Worm (Caenorhabditis elegans) whole organism, mixed stage, embryonic: ENCODE measurements around the gene pzf-1.

Experiments used
- M03D4.4 ChIP-seq: sonication (generic microtip); optimal IDR thresholded peaks from 2 replicates; lab custom pipeline; 2017; ENCODE audit warnings: mild to moderate bottlenecking, missing genetic modification characterization, missing compliant biosample characterization
- bed-3 ChIP-seq: fragments of 200-800 bp; sonication (Bioruptor generic); optimal IDR thresholded peaks from 3 replicates; lab custom pipeline; 2018; ENCODE audit warnings: mild to moderate bottlenecking, missing genetic modification characterization, moderate library complexity, missing compliant biosample characterization
- blmp-1 ChIP-seq: fragments of 150-350 bp; optimal IDR thresholded peaks from 2 replicates; lab custom pipeline; 2014; ENCODE audit warnings: missing biosample characterization, missing genetic modification characterization
- ceh-39 ChIP-seq: fragments of 150-350 bp; optimal IDR thresholded peaks from 2 replicates; lab custom pipeline; 2014; ENCODE audit warnings: missing biosample characterization, missing genetic modification characterization
- ceh-43 ChIP-seq: fragments of 200-800 bp; sonication (Bioruptor generic); optimal IDR thresholded peaks from 2 replicates; lab custom pipeline; 2018; ENCODE audit warnings: mild to moderate bottlenecking, missing genetic modification characterization, moderate library complexity, missing compliant biosample characterization
- ceh-83 ChIP-seq: fragments of 200-800 bp; sonication (Bioruptor generic); optimal IDR thresholded peaks from 2 replicates; lab custom pipeline; 2018; ENCODE audit warnings: mild to moderate bottlenecking, missing genetic modification characterization, missing compliant biosample characterization
- ces-1 ChIP-seq: fragments of 150-350 bp; optimal IDR thresholded peaks from 2 replicates; lab custom pipeline; 2014; ENCODE audit warnings: missing biosample characterization, missing genetic modification reagents, missing genetic modification characterization
- cnd-1 ChIP-seq: fragments of 200-800 bp; sonication (Bioruptor generic); optimal IDR thresholded peaks from 2 replicates; lab custom pipeline; 2018; ENCODE audit warnings: mild to moderate bottlenecking, missing genetic modification characterization, missing compliant biosample characterization
- drap-1 ChIP-seq: fragments of 200-800 bp; sonication (Bioruptor generic); optimal IDR thresholded peaks from 3 replicates; lab custom pipeline; 2018; ENCODE audit warnings: mild to moderate bottlenecking, missing genetic modification characterization, missing compliant biosample characterization
- elt-1 ChIP-seq: sonication (generic microtip); optimal IDR thresholded peaks from 2 replicates; lab custom pipeline; 2017; ENCODE audit warnings: missing genetic modification characterization, mild to moderate bottlenecking, missing compliant biosample characterization, antibody characterized with exemption, moderate library complexity, borderline replicate concordance; ENCODE audit not compliant: insufficient read depth
- elt-3 ChIP-seq: fragments of 150-350 bp; optimal IDR thresholded peaks from 2 replicates; lab custom pipeline; 2014; ENCODE audit warnings: missing biosample characterization, missing genetic modification characterization
- flh-1 ChIP-seq: fragments of 200-800 bp; sonication (Bioruptor generic); optimal IDR thresholded peaks from 2 replicates; lab custom pipeline; 2018; ENCODE audit warnings: mild to moderate bottlenecking, missing genetic modification characterization, moderate library complexity, missing compliant biosample characterization
- hlh-1 ChIP-seq: fragments of 150-350 bp; optimal IDR thresholded peaks from 2 replicates; lab custom pipeline; 2014; ENCODE audit warnings: missing biosample characterization, missing genetic modification reagents, missing genetic modification characterization
- lin-13 ChIP-seq: fragments of 150-350 bp; optimal IDR thresholded peaks from 2 replicates; lab custom pipeline; 2014; ENCODE audit warnings: missing biosample characterization, missing genetic modification characterization
- lin-32 ChIP-seq: fragments of 200-800 bp; sonication (Bioruptor generic); optimal IDR thresholded peaks from 2 replicates; lab custom pipeline; 2018; ENCODE audit warnings: mild to moderate bottlenecking, missing genetic modification characterization, missing compliant biosample characterization
- lsy-2 ChIP-seq: fragments of 150-350 bp; optimal IDR thresholded peaks from 2 replicates; lab custom pipeline; 2014; ENCODE audit warnings: missing biosample characterization, missing genetic modification characterization
- mab-5 ChIP-seq: fragments of 150-350 bp; optimal IDR thresholded peaks from 2 replicates; lab custom pipeline; 2014; ENCODE audit warnings: missing biosample characterization, missing genetic modification characterization
- mep-1 ChIP-seq: fragments of 150-350 bp; optimal IDR thresholded peaks from 2 replicates; lab custom pipeline; 2017; ENCODE audit warnings: missing biosample characterization, missing genetic modification reagents, missing genetic modification characterization, inconsistent platforms
- mls-2 ChIP-seq: sonication (generic microtip); optimal IDR thresholded peaks from 2 replicates; lab custom pipeline; 2016; ENCODE audit warnings: mild to moderate bottlenecking, missing genetic modification characterization, moderate library complexity, missing compliant biosample characterization
- nhr-2 ChIP-seq: fragments of 150-350 bp; optimal IDR thresholded peaks from 2 replicates; lab custom pipeline; 2014; ENCODE audit warnings: missing biosample characterization, missing genetic modification characterization
- nhr-237 ChIP-seq: fragments of 150-350 bp; optimal IDR thresholded peaks from 2 replicates; lab custom pipeline; 2014; ENCODE audit warnings: missing biosample characterization, missing genetic modification characterization
- nhr-76 ChIP-seq: sonication (generic microtip); optimal IDR thresholded peaks from 2 replicates; lab custom pipeline; 2017; ENCODE audit warnings: missing biosample characterization, missing genetic modification characterization
- pha-4 ChIP-seq: fragments of 150-350 bp; optimal IDR thresholded peaks from 2 replicates; lab custom pipeline; 2018; ENCODE audit warnings: missing biosample characterization, missing genetic modification reagents, missing genetic modification characterization
- sem-2 ChIP-seq: fragments of 200-800 bp; sonication (Bioruptor generic); optimal IDR thresholded peaks from 2 replicates; lab custom pipeline; 2018; ENCODE audit warnings: mild to moderate bottlenecking, missing genetic modification characterization, missing compliant biosample characterization
- snpc-4 ChIP-seq: fragments of 150-350 bp; optimal IDR thresholded peaks from 2 replicates; lab custom pipeline; 2014; ENCODE audit warnings: missing biosample characterization, missing genetic modification characterization
- sptf-1 ChIP-seq: sonication (generic microtip); optimal IDR thresholded peaks from 2 replicates; lab custom pipeline; 2017; ENCODE audit warnings: mild to moderate bottlenecking, missing genetic modification characterization, moderate library complexity, missing compliant biosample characterization
- tbx-8 ChIP-seq: fragments of 200-800 bp; sonication (Bioruptor generic); optimal IDR thresholded peaks from 2 replicates; lab custom pipeline; 2018; ENCODE audit warnings: mild to moderate bottlenecking, missing genetic modification characterization, moderate library complexity, missing compliant biosample characterization
- unc-120 ChIP-seq: sonication (generic microtip); optimal IDR thresholded peaks from 2 replicates; lab custom pipeline; 2017; ENCODE audit warnings: missing genetic modification characterization, missing compliant biosample characterization; ENCODE audit not compliant: poor library complexity, severe bottlenecking
- unc-39 ChIP-seq: fragments of 150-350 bp; optimal IDR thresholded peaks from 2 replicates; lab custom pipeline; 2014; ENCODE audit warnings: missing biosample characterization, missing genetic modification characterization
- unc-62 ChIP-seq: fragments of 150-350 bp; optimal IDR thresholded peaks from 2 replicates; lab custom pipeline; 2014; ENCODE audit warnings: missing biosample characterization, missing genetic modification reagents, missing genetic modification characterization
- zip-8 ChIP-seq: fragments of 150-350 bp; optimal IDR thresholded peaks from 2 replicates; lab custom pipeline; 2014; ENCODE audit warnings: missing biosample characterization, missing genetic modification characterization

The pzf-1 gene

DNA sequence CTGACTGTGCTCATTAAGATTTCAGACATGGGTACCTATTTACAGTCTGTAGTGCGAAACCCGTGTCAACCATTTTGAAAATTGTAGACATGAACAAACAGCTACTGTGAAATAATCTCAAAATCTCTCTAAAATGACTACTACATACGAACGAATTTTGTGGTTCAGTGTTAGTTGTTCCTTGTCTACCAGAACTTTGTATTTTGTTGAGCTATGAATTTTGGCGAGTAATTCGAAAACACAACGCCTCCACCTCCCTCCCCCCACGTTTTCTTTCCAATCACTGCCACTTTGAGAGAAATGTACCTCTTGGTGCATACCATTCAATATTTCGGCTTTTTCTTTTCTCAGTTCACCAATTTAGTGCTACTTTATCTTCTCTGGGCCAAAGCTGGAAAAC lies 35.5 kb downstream of the pzf-1 start, which contains the start of gene T06C12.11:
T06C12.11 (plus strand) TSS at position 301 of the 400 bp plus-strand sequence.
- TF ChIP-seq elt-3 (tag; lab: Kevin White, UChicago) = no peak
- TF ChIP-seq M03D4.4 (tag; lab: Kevin White, UChicago) = no peak
- TF ChIP-seq cnd-1 (tag; lab: Kevin White, UChicago) = no peak
- TF ChIP-seq ceh-43 (GFP tag; lab: Kevin White, UChicago) = no peak
- no peak for TF ChIP-seq hlh-1
- TF ChIP-seq tbx-8 (GFP tag; lab: Kevin White, UChicago) = no peak
- TF ChIP-seq mab-5 = no peak
- no peak for TF ChIP-seq zip-8
- no peak for TF ChIP-seq drap-1 (GFP tag; lab: Kevin White, UChicago)
- no peak for TF ChIP-seq nhr-76 (tag; lab: Kevin White, UChicago)
- no peak for TF ChIP-seq sptf-1
- TF ChIP-seq unc-39 (tag; lab: Kevin White, UChicago) = no peak
- TF ChIP-seq lin-32 (GFP tag; lab: Kevin White, UChicago) = no peak
- no peak for TF ChIP-seq nhr-2
- TF ChIP-seq blmp-1 = no peak
- TF ChIP-seq ces-1 (GFP tag; lab: Kevin White, UChicago) = no peak
- TF ChIP-seq mls-2 (tag; lab: Kevin White, UChicago) = no peak
- TF ChIP-seq elt-1 (tag; lab: Kevin White, UChicago) = no peak
- TF ChIP-seq sem-2 = no peak
- TF ChIP-seq lin-13 (tag; lab: Kevin White, UChicago) = no peak

DNA sequence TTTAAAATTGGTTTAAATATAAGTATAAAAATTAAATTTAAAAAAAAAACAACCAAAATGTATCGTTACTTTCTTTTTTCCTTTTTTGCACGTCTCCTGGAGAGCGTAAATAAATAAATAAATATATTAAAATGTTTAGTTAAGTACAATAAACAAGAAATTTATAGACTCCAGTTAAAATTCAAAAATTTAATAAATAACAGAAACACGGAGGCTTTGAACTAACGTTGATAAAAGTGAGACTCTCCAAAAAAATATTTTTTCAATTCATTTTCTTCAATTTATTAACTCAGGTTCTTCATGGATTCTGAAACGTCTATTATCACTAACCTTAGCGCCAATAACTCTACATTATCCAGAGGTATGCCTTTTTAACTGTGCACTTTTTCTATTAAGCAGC lies 36.5 kb downstream of the pzf-1 start, which contains the start of gene T06C12.12:
T06C12.12 (plus strand) TSS at position 301 of the 400 bp plus-strand sequence.
- TF ChIP-seq hlh-1 (no peak), blmp-1 (no peak), ces-1 (GFP tag; lab: Kevin White, UChicago) (no peak), sptf-1 (no peak), nhr-2 (no peak), flh-1 (GFP tag; lab: Kevin White, UChicago) (no peak), unc-120 (tag; lab: Kevin White, UChicago) (no peak), nhr-237 (tag; lab: Kevin White, UChicago) (no peak), tbx-8 (GFP tag; lab: Kevin White, UChicago) (no peak), drap-1 (GFP tag; lab: Kevin White, UChicago) (no peak), lin-13 (tag; lab: Kevin White, UChicago) (no peak), bed-3 (no peak), elt-1 (tag; lab: Kevin White, UChicago) (no peak)

DNA sequence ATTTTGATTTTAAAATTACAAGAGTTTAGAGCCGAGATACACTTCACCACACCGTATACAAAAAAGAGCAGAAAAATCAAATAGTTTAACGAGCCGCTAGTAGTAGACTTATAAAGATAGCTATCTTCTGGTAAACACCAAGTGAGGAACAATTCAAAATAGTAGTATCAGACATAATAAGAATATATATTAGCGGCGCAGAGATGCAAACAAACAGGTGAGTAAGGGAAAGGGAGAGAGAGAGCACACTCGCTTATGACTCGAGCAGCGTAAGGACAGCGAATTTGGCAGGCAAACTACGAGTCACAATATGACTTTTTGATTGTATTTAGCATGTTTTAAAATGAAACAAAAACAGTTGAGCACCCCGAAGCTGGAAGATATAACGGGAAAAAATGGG lies 36.9 kb downstream of the pzf-1 start:
- TF ChIP-seq mls-2 (tag; lab: Kevin White, UChicago) (no peak), unc-62 (no peak), lin-32 (GFP tag; lab: Kevin White, UChicago) (no peak), elt-1 (tag; lab: Kevin White, UChicago) (no peak), ceh-43 (GFP tag; lab: Kevin White, UChicago) (no peak), snpc-4 (tag; lab: Kevin White, UChicago) (no peak), elt-3 (tag; lab: Kevin White, UChicago) (no peak), nhr-2 (no peak), lin-13 (tag; lab: Kevin White, UChicago) (no peak), unc-120 (tag; lab: Kevin White, UChicago) (no peak), blmp-1 (no peak), drap-1 (GFP tag; lab: Kevin White, UChicago) (no peak), pha-4 (tag; lab: Kevin White, UChicago) (no peak)

DNA sequence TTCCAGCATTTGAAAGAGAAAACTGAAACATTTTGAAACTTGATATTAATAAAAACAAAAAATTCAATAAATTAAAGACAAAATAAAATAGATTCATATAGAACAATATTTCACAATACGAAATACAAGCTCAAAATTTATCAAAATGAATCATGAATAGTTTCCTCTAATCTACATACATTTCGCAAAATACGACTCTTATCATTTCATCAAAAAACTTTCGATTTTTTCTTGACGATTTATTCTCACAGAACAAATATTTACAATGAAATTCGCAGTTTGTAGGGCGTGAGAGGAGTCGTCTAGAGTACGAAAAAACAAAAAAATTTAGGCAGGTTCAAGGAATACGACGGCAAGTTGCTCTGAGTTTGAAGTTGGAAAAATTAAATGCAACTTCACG lies 38.1 kb downstream of the pzf-1 start:
- no peak for TF ChIP-seq tbx-8 (GFP tag; lab: Kevin White, UChicago)

DNA sequence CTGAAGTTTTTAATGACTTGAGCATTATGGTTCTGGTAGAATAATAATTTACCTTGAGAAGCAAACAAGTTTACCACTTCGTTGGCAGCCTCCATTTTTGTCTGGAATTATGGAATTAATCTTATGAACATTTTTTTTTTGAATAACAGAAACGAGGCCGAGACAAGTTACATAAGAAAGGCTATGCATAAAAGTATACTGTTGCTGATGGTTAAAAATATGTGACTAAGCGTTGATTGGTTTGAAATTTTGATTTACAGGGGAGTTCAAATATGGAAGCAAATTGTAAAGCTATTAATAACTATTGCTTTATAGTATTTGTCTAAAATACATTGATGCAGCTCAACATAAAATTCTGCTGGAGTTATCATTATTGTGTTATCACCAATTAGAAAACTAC lies 39.5 kb downstream of the pzf-1 start, which contains the start of gene cgt-1:
cgt-1 (minus strand) TSS at position 101 of the 400 bp plus-strand sequence.
- TF ChIP-seq tbx-8 (GFP tag; lab: Kevin White, UChicago) (no peak), lsy-2 (no peak), nhr-2 (no peak), sem-2 (no peak), cnd-1 (tag; lab: Kevin White, UChicago) (no peak), ceh-39 (tag; lab: Kevin White, UChicago) (no peak), mls-2 (tag; lab: Kevin White, UChicago) (no peak), unc-39 (tag; lab: Kevin White, UChicago) (no peak), ceh-43 (GFP tag; lab: Kevin White, UChicago) (no peak), ceh-83 (GFP tag; lab: Kevin White, UChicago) (no peak), mab-5 (no peak), flh-1 (GFP tag; lab: Kevin White, UChicago) (no peak), mep-1 (no peak), elt-3 (tag; lab: Kevin White, UChicago) (no peak), elt-1 (tag; lab: Kevin White, UChicago) (no peak), sptf-1 (no peak), drap-1 (GFP tag; lab: Kevin White, UChicago) (no peak), lin-32 (GFP tag; lab: Kevin White, UChicago) (no peak), snpc-4 (tag; lab: Kevin White, UChicago) (no peak)
